Worm (Caenorhabditis elegans): ENCODE results near the gene kcc-3.

Gene kcc-3

ce11 chrII:7404001-7404400 lies 30.1 kb downstream of the kcc-3 start:
- TF ChIP-seq elt-2 (tag; optimal IDR thresholded peaks at IDR 0.05) (no peak), nhr-25 (tag; optimal IDR thresholded peaks at IDR 0.05) (peak; percentile 99), nfya-1 (tag; optimal IDR thresholded peaks at IDR 0.05; ENCODE audit: insufficient read depth) (peak; percentile 35), nhr-43 (tag; optimal IDR thresholded peaks at IDR 0.05; ENCODE audit: poor library complexity, severe bottlenecking) (peak; percentile 19), elt-1 (tag; optimal IDR thresholded peaks at IDR 0.05) (peak; percentile 56)

ce11 chrII:7402625-7403024 lies 31.5 kb downstream of the kcc-3 start, which contains the start of gene nas-7:
Gene nas-7, minus strand, starts transcription at chrII:7402725.
- TF ChIP-seq hmg-11 (tag; optimal IDR thresholded peaks at IDR 0.05) = no peak
- TF ChIP-seq egl-5 (tag; optimal IDR thresholded peaks at IDR 0.05) = no peak

- TF ChIP-seq elt-2 (tag; optimal IDR thresholded peaks at IDR 0.05) (no peak), lsy-12 (tag; optimal IDR thresholded peaks at IDR 0.05) (no peak), egl-27 (tag; optimal IDR thresholded peaks at IDR 0.05) (no peak), ceh-9 (tag; optimal IDR thresholded peaks at IDR 0.05) (no peak), nhr-12 (tag; optimal IDR thresholded peaks at IDR 0.05) (no peak), egl-5 (tag; optimal IDR thresholded peaks at IDR 0.05) (no peak), nfya-1 (tag; optimal IDR thresholded peaks at IDR 0.05; ENCODE audit: insufficient read depth) (no peak), pqm-1 (tag; optimal IDR thresholded peaks at IDR 0.05) (no peak)
These were observed 35.4 kb downstream of the kcc-3 start, which contains the start of gene C07D10.1 for ce11 chrII:7398712-7399111. Gene C07D10.1, plus strand, starts transcription at chrII:7399012.

- peak; percentile 72 for TF ChIP-seq ama-1 (optimal IDR thresholded peaks at IDR 0.05)
- TF ChIP-seq lsy-12 (tag; optimal IDR thresholded peaks at IDR 0.05) = peak; percentile 13
- no peak for TF ChIP-seq fkh-2 (tag; optimal IDR thresholded peaks at IDR 0.05)
- peak; percentile 39 for TF ChIP-seq nhr-23 (tag; optimal IDR thresholded peaks at IDR 0.05)
- no peak for TF ChIP-seq ZK546.5 (tag; optimal IDR thresholded peaks at IDR 0.05)
- no peak for TF ChIP-seq nhr-76 (tag; optimal IDR thresholded peaks at IDR 0.05)
- peak; percentile 11 for TF ChIP-seq ceh-28 (tag; optimal IDR thresholded peaks at IDR 0.05)
- TF ChIP-seq elt-1 (tag; optimal IDR thresholded peaks at IDR 0.05) = peak; percentile 31
- no peak for TF ChIP-seq unc-62 (GFP tag; optimal IDR thresholded peaks at IDR 0.05)
- no peak for TF ChIP-seq mdl-1 (tag; optimal IDR thresholded peaks at IDR 0.05)
- no peak for TF ChIP-seq R02D3.7 (tag; optimal IDR thresholded peaks at IDR 0.05)
- TF ChIP-seq hmg-11 (tag; optimal IDR thresholded peaks at IDR 0.05) = no peak
These were observed 36.7 kb downstream of the kcc-3 start for ce11 chrII:7397273-7397840.

- TF ChIP-seq tbx-2 (tag; optimal IDR thresholded peaks at IDR 0.05) = no peak
- TF ChIP-seq lin-15B (tag; optimal IDR thresholded peaks at IDR 0.05) = no peak
- no peak for TF ChIP-seq unc-39 (tag; optimal IDR thresholded peaks at IDR 0.05)
- TF ChIP-seq nhr-67 (tag; optimal IDR thresholded peaks at IDR 0.05) = no peak
- no peak for TF ChIP-seq R02D3.7 (tag; optimal IDR thresholded peaks at IDR 0.05)
- no peak for TF ChIP-seq nhr-77 (tag; optimal IDR thresholded peaks at IDR 0.05)
- TF ChIP-seq ceh-28 (tag; optimal IDR thresholded peaks at IDR 0.05) = no peak
These were observed 38.0 kb downstream of the kcc-3 start for ce11 chrII:7396081-7396480.

ce11 chrII:7394690-7395054 lies 39.4 kb downstream of the kcc-3 start, which contains the start of gene bath-44:
Gene bath-44, plus strand, starts transcription at chrII:7394955.
- no peak for TF ChIP-seq mdl-1 (tag; optimal IDR thresholded peaks at IDR 0.05)
- peak; percentile 42 for TF ChIP-seq ama-1 (optimal IDR thresholded peaks at IDR 0.05)

ce11 chrII:7393922-7394689 lies 40.0 kb downstream of the kcc-3 start:
- peak; percentile 28 for TF ChIP-seq nhr-25 (tag; optimal IDR thresholded peaks at IDR 0.05)
- TF ChIP-seq ceh-9 (tag; optimal IDR thresholded peaks at IDR 0.05) = no peak
- no peak for TF ChIP-seq nfya-1 (tag; optimal IDR thresholded peaks at IDR 0.05; ENCODE audit: insufficient read depth)
- peak; percentile 12 for TF ChIP-seq elt-2 (tag; optimal IDR thresholded peaks at IDR 0.05)

Data from whole organism, L3 larva.